Worm (Caenorhabditis elegans) whole organism, L1 larva: ENCODE measurements around the gene ppfr-4.

Experiments used
- aha-1 ChIP-seq: fragments of 150-350 bp; optimal IDR thresholded peaks from 2 replicates; lab custom pipeline; 2014; ENCODE audit warnings: missing biosample characterization, missing genetic modification characterization
- ceh-88 ChIP-seq: fragments of 200-800 bp; sonication (Bioruptor generic); IDR thresholded peaks from 2 replicates; pipeline ENCODE4 v1.3.6; 2022; ENCODE audit warnings: missing genetic modification characterization, missing compliant biosample characterization
- nhr-28 ChIP-seq: fragments of 150-350 bp; optimal IDR thresholded peaks from 2 replicates; lab custom pipeline; 2014; ENCODE audit warnings: missing biosample characterization, missing genetic modification characterization
- nhr-71 ChIP-seq: sonication (generic microtip); optimal IDR thresholded peaks from 2 replicates; lab custom pipeline; 2016; ENCODE audit warnings: mild to moderate bottlenecking, missing genetic modification characterization, moderate library complexity, missing compliant biosample characterization
- pag-3 ChIP-seq: sonication (generic microtip); optimal IDR thresholded peaks from 2 replicates; lab custom pipeline; 2017; ENCODE audit warnings: missing genetic modification characterization, mild to moderate bottlenecking, missing compliant biosample characterization, antibody characterized with exemption, borderline replicate concordance; ENCODE audit not compliant: insufficient read depth
- snu-23 ChIP-seq: sonication (generic microtip); optimal IDR thresholded peaks from 2 replicates; lab custom pipeline; 2016; ENCODE audit warnings: missing genetic modification characterization, missing compliant biosample characterization
- unc-130 ChIP-seq: fragments of 150-350 bp; optimal IDR thresholded peaks from 2 replicates; lab custom pipeline; 2017; ENCODE audit warnings: missing biosample characterization, missing genetic modification characterization, inconsistent platforms

- TF ChIP-seq unc-130 (tag; lab: Kevin White, UChicago): no peak
- no peak for TF ChIP-seq nhr-71 (tag; lab: Kevin White, UChicago)
- no peak for TF ChIP-seq aha-1
- TF ChIP-seq ceh-88 (GFP tag; lab: Robert Waterston, UW): no peak
- no peak for TF ChIP-seq nhr-28 (tag; lab: Kevin White, UChicago)
- TF ChIP-seq pag-3: no peak
- no peak for TF ChIP-seq snu-23 (GFP tag; lab: Kevin White, UChicago)
These were observed 47.3 kb upstream of the ppfr-4 start for ce11 chrIII:2572421-2572820.
